Worm (Caenorhabditis elegans) whole organism, L2 larva: Measurements from ENCODE around the gene C03H12.1.

Experiments used
- C34F6.9 ChIP-seq: fragments of 150-350 bp; optimal IDR thresholded peaks from 2 replicates; lab custom pipeline; 2014; ENCODE audit warnings: missing biosample characterization, missing genetic modification characterization
- mdl-1 ChIP-seq, 2 experiments: fragments of 150-350 bp in 1 of 2; sonication (generic microtip) in 1 of 2; optimal IDR thresholded peaks; 2 replicates each; lab custom pipeline; 2017; ENCODE audit warnings: missing biosample characterization in 2 of 2, missing genetic modification characterization in 2 of 2
- nhr-10 ChIP-seq: sonication (generic microtip); optimal IDR thresholded peaks from 2 replicates; lab custom pipeline; 2017; ENCODE audit warnings: missing biosample characterization, missing genetic modification characterization

ce11 chrX:15730342-15730741 is 41.1 kb downstream of the C03H12.1 start:
- no peak for TF ChIP-seq C34F6.9 (tag; lab: Kevin White, UChicago)
- TF ChIP-seq mdl-1 (tag; optimal IDR thresholded peaks at IDR 0.05; lab: Kevin White, UChicago) = no peak
- no peak for TF ChIP-seq nhr-10 (tag; lab: Kevin White, UChicago)
